Fruit fly (Drosophila melanogaster) whole organism, embryonic: ENCODE results near the gene smo.

ENCODE experiments used
- Adf1 ChIP-seq: fragments of 200-800 bp; sonication (Bioruptor generic); IDR thresholded peaks from 2 replicates; pipeline ENCODE4 v1.3.6; 2022; ENCODE audit warnings: missing biosample characterization, missing genetic modification characterization
- Atf-2 ChIP-seq: fragments of 200-800 bp; sonication (Bioruptor generic); optimal IDR thresholded peaks from 2 replicates; lab custom pipeline; 2016; ENCODE audit warnings: missing biosample characterization, missing genetic modification characterization
- Atf6 ChIP-seq: fragments of 200-800 bp; sonication (Bioruptor generic); IDR thresholded peaks from 2 replicates; pipeline ENCODE4 v1.3.6; 2022; ENCODE audit warnings: missing biosample characterization, missing genetic modification characterization
- C15 ChIP-seq: fragments of 200-800 bp; sonication (Bioruptor generic); IDR thresholded peaks from 3 replicates; pipeline ENCODE4 v1.3.6; 2022; ENCODE audit warnings: missing biosample characterization, missing genetic modification characterization
- CG10543 ChIP-seq: fragments of 200-800 bp; sonication (Bioruptor generic); optimal IDR thresholded peaks from 3 replicates; lab custom pipeline; 2017; ENCODE audit warnings: missing biosample characterization, mild to moderate bottlenecking, missing genetic modification characterization, moderate library complexity
- CG11456 ChIP-seq: fragments of 200-800 bp; sonication (Bioruptor generic); IDR thresholded peaks from 3 replicates; pipeline ENCODE4 v1.3.6; 2022; ENCODE audit warnings: missing biosample characterization, missing genetic modification characterization
- CG13287 ChIP-seq: fragments of 200-800 bp; sonication (Bioruptor generic); IDR thresholded peaks from 2 replicates; pipeline ENCODE4 v1.3.6; 2022; ENCODE audit warnings: missing biosample characterization, missing genetic modification characterization; ENCODE audit not compliant: partially characterized antibody
- CG15011 ChIP-seq: fragments of 200-800 bp; sonication (Bioruptor generic); optimal IDR thresholded peaks from 3 replicates; lab custom pipeline; 2018; ENCODE audit warnings: missing biosample characterization, mild to moderate bottlenecking, missing genetic modification characterization
- CG18476 ChIP-seq: fragments of 200-800 bp; sonication (Bioruptor generic); optimal IDR thresholded peaks from 2 replicates; lab custom pipeline; 2016; ENCODE audit warnings: missing biosample characterization, mild to moderate bottlenecking, missing genetic modification characterization
- CG18599 ChIP-seq: fragments of 200-800 bp; sonication (Bioruptor generic); optimal IDR thresholded peaks from 3 replicates; lab custom pipeline; 2017; ENCODE audit warnings: missing biosample characterization, missing genetic modification characterization, mild to moderate bottlenecking, moderate library complexity, missing genetic modification reagents
- CG18619 ChIP-seq: fragments of 200-800 bp; sonication (Bioruptor generic); optimal IDR thresholded peaks from 3 replicates; lab custom pipeline; 2017; ENCODE audit warnings: missing biosample characterization, mild to moderate bottlenecking, missing genetic modification characterization
- CG2202 ChIP-seq: fragments of 200-800 bp; sonication (Bioruptor generic); optimal IDR thresholded peaks from 2 replicates; lab custom pipeline; 2018; ENCODE audit warnings: missing biosample characterization, mild to moderate bottlenecking, missing genetic modification characterization
- CG2889 ChIP-seq: fragments of 200-800 bp; sonication (Bioruptor generic); IDR thresholded peaks from 3 replicates; pipeline ENCODE4 v1.3.6; 2022; ENCODE audit warnings: missing biosample characterization, missing genetic modification characterization
- CG3065 ChIP-seq: fragments of 200-800 bp; sonication (Bioruptor generic); optimal IDR thresholded peaks from 2 replicates; lab custom pipeline; 2016; ENCODE audit warnings: missing biosample characterization, missing genetic modification characterization
- CG31441 ChIP-seq: fragments of 200-800 bp; sonication (Bioruptor generic); IDR thresholded peaks from 2 replicates; pipeline ENCODE4 v1.3.6; 2022; ENCODE audit warnings: missing biosample characterization, missing genetic modification characterization
- CG3726 ChIP-seq: fragments of 200-800 bp; sonication (Bioruptor generic); IDR thresholded peaks from 3 replicates; pipeline ENCODE4, ENCODE4 v1.3.6; 2022; ENCODE audit warnings: missing biosample characterization, missing genetic modification characterization
- CG42726 ChIP-seq: fragments of 200-800 bp; sonication (Bioruptor generic); IDR thresholded peaks from 2 replicates; pipeline ENCODE4 v1.3.6; 2022; ENCODE audit warnings: missing biosample characterization, missing genetic modification characterization; ENCODE audit not compliant: partially characterized antibody
- CG4820 ChIP-seq: fragments of 200-800 bp; sonication (Bioruptor generic); optimal IDR thresholded peaks from 3 replicates; lab custom pipeline; 2016; ENCODE audit warnings: missing biosample characterization, missing genetic modification characterization
- CG6272 ChIP-seq: fragments of 200-800 bp; sonication (Bioruptor generic); IDR thresholded peaks from 2 replicates; pipeline ENCODE4 v1.3.6; 2022; ENCODE audit warnings: missing biosample characterization, missing genetic modification characterization
- CG6654 ChIP-seq: fragments of 200-800 bp; sonication (Bioruptor generic); optimal IDR thresholded peaks from 2 replicates; lab custom pipeline; 2017; ENCODE audit warnings: missing biosample characterization, mild to moderate bottlenecking, missing genetic modification characterization
- CG7556 ChIP-seq: fragments of 200-800 bp; sonication (Bioruptor generic); optimal IDR thresholded peaks from 2 replicates; lab custom pipeline; 2017; ENCODE audit warnings: missing biosample characterization, mild to moderate bottlenecking, missing genetic modification characterization
- CG9876 ChIP-seq: fragments of 200-800 bp; sonication (Bioruptor generic); optimal IDR thresholded peaks from 2 replicates; lab custom pipeline; 2016; ENCODE audit warnings: missing biosample characterization, missing genetic modification characterization
- CHES-1-like ChIP-seq: fragments of 200-800 bp; sonication (Bioruptor generic); optimal IDR thresholded peaks from 2 replicates; lab custom pipeline; 2016; ENCODE audit warnings: missing biosample characterization, missing genetic modification characterization
- Doc2 ChIP-seq: fragments of 200-800 bp; sonication (Bioruptor generic); IDR thresholded peaks from 2 replicates; pipeline ENCODE4 v1.3.6; 2022; ENCODE audit warnings: missing biosample characterization, missing genetic modification characterization
- Fer1 ChIP-seq: fragments of 200-800 bp; sonication (Bioruptor generic); optimal IDR thresholded peaks from 2 replicates; lab custom pipeline; 2017; ENCODE audit warnings: missing biosample characterization, mild to moderate bottlenecking, missing genetic modification characterization
- Fer3 ChIP-seq: fragments of 200-800 bp; sonication (Bioruptor generic); optimal IDR thresholded peaks from 2 replicates; lab custom pipeline; 2018; ENCODE audit warnings: missing biosample characterization, mild to moderate bottlenecking, missing genetic modification characterization, moderate library complexity
- GATAe ChIP-seq: fragments of 200-800 bp; sonication (Bioruptor generic); conservative IDR thresholded peaks from 2 replicates; pipeline ENCODE4 v1.3.6; 2022; ENCODE audit warnings: missing biosample characterization, missing genetic modification characterization
- Gsc ChIP-seq: fragments of 200-800 bp; sonication (Bioruptor generic); IDR thresholded peaks from 2 replicates; pipeline ENCODE4 v1.3.6; 2022; ENCODE audit warnings: missing biosample characterization, missing genetic modification characterization
- H2.0 ChIP-seq: fragments of 200-800 bp; sonication (Bioruptor generic); IDR thresholded peaks from 2 replicates; pipeline ENCODE4 v1.3.6; 2022; ENCODE audit warnings: missing biosample characterization, missing genetic modification characterization
- MESR4 ChIP-seq: fragments of 200-800 bp; sonication (Bioruptor generic); optimal IDR thresholded peaks from 2 replicates; lab custom pipeline; 2018; ENCODE audit warnings: missing biosample characterization, mild to moderate bottlenecking, missing genetic modification characterization, moderate library complexity
- Med ChIP-seq: fragments of 200-800 bp; sonication (Bioruptor generic); peaks from one replicate; lab custom pipeline; 2016; ENCODE audit warnings: missing biosample characterization, missing genetic modification characterization, mild to moderate bottlenecking, inconsistent platforms, moderate library complexity
- Mes4 ChIP-seq: fragments of 200-800 bp; sonication (Bioruptor generic); optimal IDR thresholded peaks from 2 replicates; lab custom pipeline; 2016; ENCODE audit warnings: missing biosample characterization, missing genetic modification characterization
- NC2β ChIP-seq: fragments of 200-800 bp; sonication (Bioruptor generic); optimal IDR thresholded peaks from 2 replicates; lab custom pipeline; 2016; ENCODE audit warnings: missing biosample characterization, missing genetic modification characterization
- Oaz ChIP-seq: fragments of 200-800 bp; sonication (Bioruptor generic); IDR thresholded peaks from 2 replicates; pipeline ENCODE4 v1.3.6; 2022; ENCODE audit warnings: missing biosample characterization, missing genetic modification characterization
- fru ChIP-seq: fragments of >200 bp; optimal IDR thresholded peaks from 2 replicates; lab custom pipeline; 2017
- gcm ChIP-seq: fragments of 200-800 bp; sonication (Bioruptor generic); optimal IDR thresholded peaks from 2 replicates; lab custom pipeline; 2019; ENCODE audit warnings: missing biosample characterization, mild to moderate bottlenecking, missing genetic modification characterization, moderate library complexity
- gro ChIP-seq: fragments of 200-800 bp; sonication (Bioruptor generic); optimal IDR thresholded peaks from 2 replicates; lab custom pipeline; 2016; ENCODE audit warnings: missing biosample characterization, missing genetic modification characterization
- gsb ChIP-seq: fragments of 200-800 bp; sonication (Bioruptor generic); IDR thresholded peaks from 2 replicates; pipeline ENCODE4 v1.3.6; 2022; ENCODE audit warnings: missing biosample characterization, missing genetic modification characterization
- kah ChIP-seq: fragments of 200-800 bp; sonication (Bioruptor generic); optimal IDR thresholded peaks from 2 replicates; lab custom pipeline; 2018; ENCODE audit warnings: missing biosample characterization, mild to moderate bottlenecking, missing genetic modification characterization
- lov ChIP-seq, 2 experiments: fragments of 200-800 bp in 1 of 2; fragments of >200 bp in 1 of 2; sonication (Bioruptor generic) in 1 of 2; IDR thresholded peaks in 1 of 2; optimal IDR thresholded peaks in 1 of 2; 2 replicates in 1 of 2; 3 replicates in 1 of 2; pipeline versions ENCODE4 v1.3.6 to Lab custom; 2017 to 2022; ENCODE audit warnings: missing biosample characterization in 1 of 2, missing genetic modification characterization in 1 of 2
- nerfin-1 ChIP-seq: fragments of 200-800 bp; sonication (Bioruptor generic); optimal IDR thresholded peaks from 3 replicates; lab custom pipeline; 2019; ENCODE audit warnings: missing biosample characterization, mild to moderate bottlenecking, missing genetic modification characterization, moderate library complexity
- pho ChIP-seq: fragments of 200-800 bp; sonication (Bioruptor generic); optimal IDR thresholded peaks from 2 replicates; lab custom pipeline; 2016; ENCODE audit warnings: missing biosample characterization, missing genetic modification characterization
- repo ChIP-seq: fragments of 200-800 bp; sonication (Bioruptor generic); optimal IDR thresholded peaks from 2 replicates; lab custom pipeline; 2016; ENCODE audit warnings: missing biosample characterization, missing genetic modification characterization
- rib ChIP-seq: fragments of 200-800 bp; sonication (Bioruptor generic); IDR thresholded peaks from 2 replicates; pipeline ENCODE4 v1.3.6; 2022; ENCODE audit warnings: missing biosample characterization, missing genetic modification characterization
- sd ChIP-seq: fragments of 200-800 bp; sonication (Bioruptor generic); optimal IDR thresholded peaks from 3 replicates; lab custom pipeline; 2018; ENCODE audit warnings: missing biosample characterization, mild to moderate bottlenecking, missing genetic modification characterization, moderate library complexity
- sim ChIP-seq: fragments of 200-800 bp; sonication (Bioruptor generic); IDR thresholded peaks from 2 replicates; pipeline ENCODE4 v1.3.6; 2022; ENCODE audit warnings: missing biosample characterization, missing genetic modification characterization
- so ChIP-seq: fragments of 200-800 bp; sonication (Bioruptor generic); IDR thresholded peaks from 3 replicates; pipeline ENCODE4 v1.3.6; 2022; ENCODE audit warnings: missing biosample characterization, missing genetic modification characterization
- tna ChIP-seq: fragments of 200-800 bp; sonication (Bioruptor generic); IDR thresholded peaks from 2 replicates; pipeline ENCODE4 v1.3.6; 2022; ENCODE audit warnings: missing biosample characterization, missing genetic modification characterization; ENCODE audit not compliant: partially characterized antibody
- toy ChIP-seq: fragments of 200-800 bp; sonication (Bioruptor generic); IDR thresholded peaks from 2 replicates; pipeline ENCODE4 v1.3.6; 2022; ENCODE audit warnings: missing biosample characterization, missing genetic modification characterization
- vnd ChIP-seq: fragments of 200-800 bp; sonication (Bioruptor generic); IDR thresholded peaks from 3 replicates; pipeline ENCODE4 v1.3.6; 2022; ENCODE audit warnings: missing biosample characterization, missing genetic modification characterization; ENCODE audit not compliant: partially characterized antibody
- vvl ChIP-seq: fragments of 200-800 bp; sonication (Bioruptor generic); IDR thresholded peaks from 2 replicates; pipeline ENCODE4 v1.3.6; 2022; ENCODE audit warnings: missing biosample characterization, missing genetic modification characterization
- wdn ChIP-seq: fragments of 200-800 bp; sonication (Bioruptor generic); IDR thresholded peaks from 2 replicates; pipeline ENCODE4 v1.3.6; 2022; ENCODE audit warnings: missing biosample characterization, missing genetic modification characterization

Gene smo

DNA sequence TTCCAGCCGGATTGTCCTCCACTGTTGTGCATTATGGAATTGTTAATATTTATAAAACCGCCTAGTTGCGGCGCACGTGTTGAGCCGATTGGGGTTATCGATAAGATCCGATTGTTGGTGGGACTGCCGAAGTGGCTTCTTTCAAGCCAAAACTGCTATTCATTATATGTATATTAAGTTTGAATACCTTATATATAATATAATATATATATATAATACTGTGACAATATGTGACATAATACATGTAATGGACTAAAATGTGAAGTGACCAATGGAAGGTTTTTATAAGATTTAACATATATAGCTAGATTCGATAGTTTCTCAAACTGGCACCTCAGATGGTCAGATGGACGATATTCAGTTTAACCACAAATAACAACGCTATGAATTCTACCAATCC lies 3.8 kb upstream of the smo start, which contains the start of the genes mbm and CG11555 (continued):
- TF ChIP-seq CHES-1-like (GFP tag; lab: Kevin White, UChicago): no peak
- TF ChIP-seq pho (GFP tag; lab: Kevin White, UChicago): no peak
- no peak for TF ChIP-seq Gsc (GFP tag; lab: Robert Waterston, UW)
- no peak for TF ChIP-seq vvl
- TF ChIP-seq Atf-2: no peak
- no peak for TF ChIP-seq NC2β (GFP tag; lab: Kevin White, UChicago)
- TF ChIP-seq CG18476: no peak
- TF ChIP-seq toy (GFP tag; lab: Robert Waterston, UW): no peak
- TF ChIP-seq CG4820 (GFP tag; lab: Kevin White, UChicago): no peak
- TF ChIP-seq so: no peak
- TF ChIP-seq rib (GFP tag; lab: Robert Waterston, UW): no peak
- TF ChIP-seq CG18599 (GFP tag; lab: Kevin White, UChicago): peak; percentile 34
- TF ChIP-seq CG2889 (GFP tag; lab: Robert Waterston, UW): no peak
- no peak for TF ChIP-seq CG15011 (GFP tag; lab: Kevin White, UChicago)
- TF ChIP-seq CG9876 (GFP tag; lab: Kevin White, UChicago): no peak
- no peak for TF ChIP-seq gsb (GFP tag; lab: Robert Waterston, UW)
- TF ChIP-seq CG7556 (GFP tag; lab: Kevin White, UChicago): no peak
- TF ChIP-seq Fer3 (tag; lab: Kevin White, UChicago): peak; percentile 25
- TF ChIP-seq gro (GFP tag; lab: Kevin White, UChicago): no peak
- peak; percentile 36 for TF ChIP-seq nerfin-1
- no peak for TF ChIP-seq sim (GFP tag; lab: Robert Waterston, UW)
- TF ChIP-seq Atf6: no peak
- TF ChIP-seq gcm (GFP tag; lab: Kevin White, UChicago): peak; percentile 10
- no peak for TF ChIP-seq CG11456 (GFP tag; lab: Robert Waterston, UW)
- TF ChIP-seq CG13287 (GFP tag; lab: Robert Waterston, UW): peak; percentile 73
- no peak for TF ChIP-seq vnd (GFP tag; lab: Robert Waterston, UW)
- TF ChIP-seq fru (lab: Kevin White, UChicago): no peak
- TF ChIP-seq H2.0 (GFP tag; lab: Robert Waterston, UW): no peak
- no peak for TF ChIP-seq lov (optimal IDR thresholded peaks at IDR 0.05; lab: Kevin White, UChicago)
- no peak for TF ChIP-seq lov (GFP tag; IDR thresholded peaks at IDR 0.05; lab: Robert Waterston, UW)
- TF ChIP-seq CG2202 (tag; lab: Kevin White, UChicago): no peak
- peak; percentile 49 for TF ChIP-seq Fer1 (GFP tag; lab: Kevin White, UChicago)
- no peak; the same call in 1 of the 2 replicates for TF ChIP-seq CG31441 (GFP tag; lab: Robert Waterston, UW)
- TF ChIP-seq CG18619 (GFP tag; lab: Kevin White, UChicago): no peak
- TF ChIP-seq CG3065 (GFP tag; lab: Kevin White, UChicago): no peak
- no peak for TF ChIP-seq wdn (GFP tag; lab: Robert Waterston, UW)
- TF ChIP-seq CG6272 (GFP tag; lab: Robert Waterston, UW): no peak
- no peak for TF ChIP-seq sd
- TF ChIP-seq CG6654 (GFP tag; lab: Kevin White, UChicago): no peak
- no peak for TF ChIP-seq CG42726 (GFP tag; lab: Robert Waterston, UW)
- TF ChIP-seq Med (GFP tag; lab: Kevin White, UChicago): peak; percentile 61
- TF ChIP-seq MESR4 (GFP tag; lab: Kevin White, UChicago): no peak
- TF ChIP-seq CG10543: peak; percentile 11
- no peak for TF ChIP-seq tna (GFP tag; lab: Robert Waterston, UW)
- TF ChIP-seq kah: peak; percentile 14
- no peak for TF ChIP-seq repo (GFP tag; lab: Kevin White, UChicago)
- no peak for TF ChIP-seq CG3726
- no peak for TF ChIP-seq Adf1
- TF ChIP-seq Mes4 (GFP tag; lab: Kevin White, UChicago): no peak
- no peak for TF ChIP-seq C15 (GFP tag; lab: Robert Waterston, UW)
- no peak for TF ChIP-seq GATAe
- no peak for TF ChIP-seq Doc2
- TF ChIP-seq Oaz: no peak
